Worm (Caenorhabditis elegans) whole organism, L4 larva: ENCODE results near the gene C45G9.2.
A peak's percentile ranks its signal among the peaks of the same experiment; 100 is the strongest.

Experiments used
- F10B5.3 ChIP-seq: sonication (generic microtip); optimal IDR thresholded peaks from 2 replicates; lab custom pipeline; 2016; ENCODE audit warnings: mild to moderate bottlenecking, missing genetic modification characterization, missing compliant biosample characterization
- F37D6.2 ChIP-seq: sonication (generic microtip); optimal IDR thresholded peaks from 2 replicates; lab custom pipeline; 2016; ENCODE audit warnings: mild to moderate bottlenecking, missing genetic modification characterization, missing compliant biosample characterization
- T20F7.1 ChIP-seq: fragments of 200-800 bp; sonication (Bioruptor generic); optimal IDR thresholded peaks from 2 replicates; lab custom pipeline; 2018; ENCODE audit warnings: mild to moderate bottlenecking, missing genetic modification characterization, missing compliant biosample characterization
- aha-1 ChIP-seq: fragments of 150-350 bp; peaks from one replicate; lab custom pipeline; 2014; ENCODE audit warnings: missing biosample characterization, missing genetic modification characterization
- ceh-32 ChIP-seq: sonication (generic microtip); optimal IDR thresholded peaks from 2 replicates; lab custom pipeline; 2016; ENCODE audit warnings: mild to moderate bottlenecking, missing genetic modification characterization, missing compliant biosample characterization; ENCODE audit not compliant: poor library complexity
- ces-1 ChIP-seq: fragments of 150-350 bp; sonication (generic microtip); optimal IDR thresholded peaks from 4 replicates; lab custom pipeline; 2014; ENCODE audit warnings: missing biosample characterization, missing genetic modification reagents, missing genetic modification characterization
- daf-16 ChIP-seq, 3 experiments: sonication (generic microtip); optimal IDR thresholded peaks; 2 replicates each; lab custom pipeline; 2016 to 2017; ENCODE audit warnings: missing genetic modification characterization in 3 of 3, missing genetic modification reagents in 3 of 3, mild to moderate bottlenecking in 2 of 3, missing compliant biosample characterization in 2 of 3, missing biosample characterization in 1 of 3, moderate library complexity in 1 of 3
- daf-19 ChIP-seq: fragments of 200-800 bp; sonication (Bioruptor generic); conservative IDR thresholded peaks from 2 replicates; pipeline ENCODE4 v1.3.6; 2022; ENCODE audit warnings: missing genetic modification characterization, missing compliant biosample characterization
- dmd-6 ChIP-seq: fragments of 200-800 bp; sonication (Bioruptor generic); IDR thresholded peaks from 2 replicates; pipeline ENCODE4 v1.3.6; 2022; ENCODE audit warnings: missing genetic modification reagents, missing genetic modification characterization, missing compliant biosample characterization
- dpl-1 ChIP-seq: fragments of 150-350 bp; optimal IDR thresholded peaks from 2 replicates; lab custom pipeline; 2014; ENCODE audit warnings: missing biosample characterization, missing genetic modification reagents, missing genetic modification characterization
- duxl-1 ChIP-seq: sonication (generic microtip); optimal IDR thresholded peaks from 2 replicates; lab custom pipeline; 2016; ENCODE audit warnings: mild to moderate bottlenecking, missing genetic modification characterization, moderate library complexity, missing compliant biosample characterization; ENCODE audit not compliant: poor library complexity
- egl-27 ChIP-seq: sonication (generic microtip); optimal IDR thresholded peaks from 3 replicates; lab custom pipeline; 2017; ENCODE audit warnings: missing biosample characterization, missing genetic modification reagents, missing genetic modification characterization
- hif-1 ChIP-seq, 2 experiments: sonication (generic microtip); optimal IDR thresholded peaks; 2 replicates each; lab custom pipeline; 2016 to 2017; ENCODE audit warnings: missing compliant biosample characterization in 2 of 2, missing genetic modification characterization in 2 of 2, missing genetic modification reagents in 2 of 2, missing genotype in 2 of 2, mild to moderate bottlenecking in 1 of 2
- hlh-11 ChIP-seq: fragments of 200-800 bp; sonication (Bioruptor generic); optimal IDR thresholded peaks from 2 replicates; lab custom pipeline; 2018; ENCODE audit warnings: mild to moderate bottlenecking, missing genetic modification characterization, missing compliant biosample characterization
- hmg-1.1 ChIP-seq: fragments of 200-800 bp; sonication (Bioruptor generic); IDR thresholded peaks from 2 replicates; pipeline ENCODE4 v1.3.6; 2022; ENCODE audit warnings: missing genetic modification reagents, missing genetic modification characterization, missing compliant biosample characterization
- lin-1 ChIP-seq: fragments of 200-800 bp; sonication (Bioruptor generic); IDR thresholded peaks from 2 replicates; pipeline ENCODE4 v1.3.6; 2022; ENCODE audit warnings: missing genetic modification reagents, missing genetic modification characterization, missing compliant biosample characterization
- lin-13 ChIP-seq: fragments of 150-350 bp; optimal IDR thresholded peaks from 2 replicates; lab custom pipeline; 2014; ENCODE audit warnings: missing biosample characterization, missing genetic modification reagents, missing genetic modification characterization
- lin-15B ChIP-seq: fragments of 150-350 bp; sonication (generic microtip); optimal IDR thresholded peaks from 3 replicates; lab custom pipeline; 2014; ENCODE audit warnings: missing biosample characterization, missing genetic modification characterization
- lir-3 ChIP-seq: sonication (generic microtip); optimal IDR thresholded peaks from 2 replicates; lab custom pipeline; 2016; ENCODE audit warnings: mild to moderate bottlenecking, missing genetic modification characterization, missing compliant biosample characterization
- mdt-29 ChIP-seq: fragments of 200-800 bp; sonication (Bioruptor generic); IDR thresholded peaks from 2 replicates; pipeline ENCODE4 v1.3.6; 2022; ENCODE audit warnings: missing genetic modification reagents, missing genetic modification characterization, missing compliant biosample characterization
- mes-2 ChIP-seq: sonication (generic microtip); optimal IDR thresholded peaks from 2 replicates; lab custom pipeline; 2016; ENCODE audit warnings: missing genotype, mild to moderate bottlenecking, missing genetic modification characterization, missing compliant biosample characterization; ENCODE audit not compliant: poor library complexity, severe bottlenecking
- nhr-10 ChIP-seq: fragments of 150-350 bp; optimal IDR thresholded peaks from 2 replicates; lab custom pipeline; 2014; ENCODE audit warnings: missing biosample characterization, missing genetic modification characterization
- nhr-237 ChIP-seq: sonication (generic microtip); optimal IDR thresholded peaks from 2 replicates; lab custom pipeline; 2017; ENCODE audit warnings: missing biosample characterization, missing genetic modification characterization
- nhr-28 ChIP-seq: fragments of 150-350 bp; optimal IDR thresholded peaks from 2 replicates; lab custom pipeline; 2014; ENCODE audit warnings: missing biosample characterization, missing genetic modification characterization
- pha-4 ChIP-seq, 2 experiments: fragments of 150-350 bp in 1 of 2; fragments of 200-800 bp in 1 of 2; sonication (Bioruptor generic) in 1 of 2; IDR thresholded peaks in 1 of 2; optimal IDR thresholded peaks in 1 of 2; 2 replicates each; pipeline versions ENCODE4 v1.3.6 to Lab custom; 2014 to 2022; ENCODE audit warnings: missing genetic modification characterization in 2 of 2, missing genetic modification reagents in 2 of 2, missing biosample characterization in 1 of 2, missing compliant biosample characterization in 1 of 2
- php-3 ChIP-seq: fragments of 200-800 bp; sonication (Bioruptor generic); IDR thresholded peaks from 2 replicates; pipeline ENCODE4 v1.3.6; 2022; ENCODE audit warnings: missing genetic modification reagents, missing genetic modification characterization, missing compliant biosample characterization
- pqm-1 ChIP-seq: sonication (generic microtip); optimal IDR thresholded peaks from 2 replicates; lab custom pipeline; 2017; ENCODE audit warnings: missing biosample characterization, missing genetic modification characterization
- rbr-2 ChIP-seq: sonication (generic microtip); optimal IDR thresholded peaks from 2 replicates; lab custom pipeline; 2016; ENCODE audit warnings: missing genotype, missing genetic modification characterization, missing compliant biosample characterization
- sdz-12 ChIP-seq: fragments of 200-800 bp; sonication (Bioruptor generic); optimal IDR thresholded peaks from 2 replicates; lab custom pipeline; 2018; ENCODE audit warnings: mild to moderate bottlenecking, missing genetic modification characterization, missing compliant biosample characterization
- snpc-4 ChIP-seq: fragments of 150-350 bp; optimal IDR thresholded peaks from 2 replicates; lab custom pipeline; 2014; ENCODE audit warnings: missing biosample characterization, missing genetic modification characterization
- spr-1 ChIP-seq: sonication (generic microtip); optimal IDR thresholded peaks from 2 replicates; lab custom pipeline; 2016; ENCODE audit warnings: mild to moderate bottlenecking, missing genetic modification characterization, missing compliant biosample characterization
- tra-1 ChIP-seq: fragments of 200-800 bp; sonication (Bioruptor generic); IDR thresholded peaks from 2 replicates; pipeline ENCODE4 v1.3.6; 2022; ENCODE audit warnings: missing genetic modification reagents, missing genetic modification characterization, missing compliant biosample characterization
- unc-62 ChIP-seq, 3 experiments: fragments of 150-350 bp in 1 of 3; sonication (generic microtip); optimal IDR thresholded peaks in 2 of 3; peaks in 1 of 3; 1 replicate in 1 of 3; 2 replicates in 2 of 3; lab custom pipeline; 2014 to 2017; ENCODE audit warnings: missing biosample characterization in 3 of 3, missing genetic modification characterization in 3 of 3, missing genetic modification reagents in 3 of 3, missing genotype in 1 of 3
- vab-7 ChIP-seq: fragments of 200-800 bp; sonication (Bioruptor generic); IDR thresholded peaks from 2 replicates; pipeline ENCODE4 v1.3.6; 2022; ENCODE audit warnings: missing genetic modification reagents, missing genetic modification characterization, missing compliant biosample characterization
- zag-1 ChIP-seq: fragments of 150-350 bp; optimal IDR thresholded peaks from 2 replicates; lab custom pipeline; 2014; ENCODE audit warnings: missing biosample characterization, missing genetic modification characterization
- zip-11 ChIP-seq: fragments of 200-800 bp; sonication (Bioruptor generic); IDR thresholded peaks from 2 replicates; pipeline ENCODE4 v1.3.6; 2022; ENCODE audit warnings: missing genetic modification characterization, missing compliant biosample characterization
- ztf-11 ChIP-seq: fragments of 150-350 bp; optimal IDR thresholded peaks from 2 replicates; lab custom pipeline; 2014; ENCODE audit warnings: missing biosample characterization, missing genetic modification characterization

C45G9.2 gene

ce11 chrIII:5108746-5109145 lies 39.9 kb downstream of the C45G9.2 start (continued):
- TF ChIP-seq snpc-4 (tag; lab: Kevin White, UChicago) (no peak), ztf-11 (tag; lab: Kevin White, UChicago) (no peak), zag-1 (tag; lab: Kevin White, UChicago) (no peak), dmd-6 (GFP tag; lab: Robert Waterston, UW) (peak; percentile 35; the same call in 1 of the 2 replicates), F37D6.2 (tag; lab: Kevin White, UChicago) (no peak), mdt-29 (GFP tag; lab: Robert Waterston, UW) (no peak), T20F7.1 (GFP tag; lab: Kevin White, UChicago) (peak; percentile 16), egl-27 (tag; lab: Kevin White, UChicago) (no peak), zip-11 (GFP tag; lab: Robert Waterston, UW) (no peak), ces-1 (GFP tag; lab: Kevin White, UChicago) (no peak), ceh-32 (no peak), tra-1 (GFP tag; lab: Robert Waterston, UW) (no peak), aha-1 (peak; percentile 71), hif-1 (tag; optimal IDR thresholded peaks at IDR 0.05; lab: Kevin White, UChicago) (peak in 1 of 2 experiments; percentile 69), mes-2 (tag; lab: Kevin White, UChicago) (peak; percentile 94), dpl-1 (GFP tag; lab: Kevin White, UChicago) (peak; percentile 42), lin-15B (tag; lab: Kevin White, UChicago) (peak; percentile 35), pha-4 (GFP tag; IDR thresholded peaks at IDR 0.05; lab: Robert Waterston, UW) (no peak), pha-4 (tag; optimal IDR thresholded peaks at IDR 0.05; lab: Kevin White, UChicago) (peak; percentile 60), F10B5.3 (tag; lab: Kevin White, UChicago) (no peak), hlh-11 (tag; lab: Kevin White, UChicago) (peak; percentile 97), nhr-28 (tag; lab: Kevin White, UChicago) (peak; percentile 19)

ce11 chrIII:5109401-5109800 lies 40.5 kb downstream of the C45G9.2 start, which contains the start of gene sax-2:
sax-2 (plus strand) TSS chrIII:5109701.
- TF ChIP-seq rbr-2 (tag; lab: Kevin White, UChicago), result no peak
- no peak for TF ChIP-seq hmg-1.1
- TF ChIP-seq ceh-32, result no peak
- TF ChIP-seq, all 104 proteins: peak for 0

- TF ChIP-seq aha-1 (peak; percentile 93), sdz-12 (GFP tag; lab: Kevin White, UChicago) (no peak)
Observed at ce11 chrIII:5112399-5112798, 43.5 kb downstream of the C45G9.2 start.

ce11 chrIII:5112998-5113397 lies 44.1 kb downstream of the C45G9.2 start:
- TF ChIP-seq hlh-11 (tag; lab: Kevin White, UChicago), result peak; percentile 23
- TF ChIP-seq lin-13, result no peak
- TF ChIP-seq duxl-1 (tag; lab: Kevin White, UChicago), result no peak
- no peak for TF ChIP-seq daf-16 (GFP tag; optimal IDR thresholded peaks at IDR 0.05; lab: Kevin White, UChicago)
- TF ChIP-seq daf-16 (tag; optimal IDR thresholded peaks at IDR 0.05; lab: Kevin White, UChicago), result peak; percentile 73
- no peak for TF ChIP-seq nhr-10 (tag; lab: Kevin White, UChicago)
- no peak for TF ChIP-seq daf-19 (GFP tag; lab: Robert Waterston, UW)
- TF ChIP-seq unc-62 (GFP tag; optimal IDR thresholded peaks at IDR 0.05 in 1 of 2; lab: Kevin White, UChicago), result peak in 1 of 2 experiments; percentile 94
- TF ChIP-seq unc-62 (tag; optimal IDR thresholded peaks at IDR 0.05; lab: Kevin White, UChicago), result no peak
- no peak for TF ChIP-seq nhr-237 (tag; lab: Kevin White, UChicago)
- TF ChIP-seq lir-3 (tag; lab: Kevin White, UChicago), result no peak
- TF ChIP-seq ceh-32, result no peak
- peak; percentile 92 for TF ChIP-seq php-3 (GFP tag; lab: Robert Waterston, UW)
- TF ChIP-seq lin-1 (GFP tag; lab: Robert Waterston, UW), result no peak
- peak; percentile 35 for TF ChIP-seq nhr-28 (tag; lab: Kevin White, UChicago)
- no peak for TF ChIP-seq vab-7 (GFP tag; lab: Robert Waterston, UW)
- no peak for TF ChIP-seq mes-2 (tag; lab: Kevin White, UChicago)
- peak; percentile 8; the same call in 1 of the 2 replicates for TF ChIP-seq dmd-6 (GFP tag; lab: Robert Waterston, UW)
- peak; percentile 12 for TF ChIP-seq pqm-1 (tag; lab: Kevin White, UChicago)
- TF ChIP-seq spr-1 (tag; lab: Kevin White, UChicago), result no peak
